Fruit fly (Drosophila melanogaster): ENCODE data around the gene CG3632.

CG3632 gene

DNA sequence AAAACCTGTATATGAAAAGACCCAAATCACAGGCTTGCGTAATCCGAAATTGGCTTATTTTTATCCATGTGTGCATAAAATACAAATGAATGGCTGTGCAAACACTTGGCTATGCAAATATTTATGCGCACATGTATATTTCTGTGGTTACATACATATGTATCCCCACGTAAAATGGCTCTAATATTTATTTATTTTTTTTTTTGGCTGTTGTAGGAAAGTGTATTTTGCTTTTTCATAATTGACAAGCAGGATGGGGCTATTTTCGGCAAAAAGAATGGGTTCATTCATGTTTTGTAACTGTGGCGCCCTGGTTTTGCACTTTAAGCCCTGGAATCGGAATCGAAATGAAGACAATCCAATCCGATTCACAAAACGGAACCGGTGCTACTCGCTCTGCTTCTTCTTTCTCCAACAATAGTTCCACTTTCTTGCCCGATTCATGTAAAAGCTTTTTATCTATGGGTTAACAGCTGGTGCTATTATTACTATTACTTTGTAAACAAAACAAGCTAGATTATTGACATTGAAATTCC lies 38.7 kb downstream of the CG3632 start:
- no peak for TF ChIP-seq CG8478 (optimal IDR thresholded peaks at IDR 0.05)
- no peak for TF ChIP-seq psq (optimal IDR thresholded peaks at IDR 0.05)
- no peak for TF ChIP-seq usp (GFP tag; optimal IDR thresholded peaks at IDR 0.05)

DNA sequence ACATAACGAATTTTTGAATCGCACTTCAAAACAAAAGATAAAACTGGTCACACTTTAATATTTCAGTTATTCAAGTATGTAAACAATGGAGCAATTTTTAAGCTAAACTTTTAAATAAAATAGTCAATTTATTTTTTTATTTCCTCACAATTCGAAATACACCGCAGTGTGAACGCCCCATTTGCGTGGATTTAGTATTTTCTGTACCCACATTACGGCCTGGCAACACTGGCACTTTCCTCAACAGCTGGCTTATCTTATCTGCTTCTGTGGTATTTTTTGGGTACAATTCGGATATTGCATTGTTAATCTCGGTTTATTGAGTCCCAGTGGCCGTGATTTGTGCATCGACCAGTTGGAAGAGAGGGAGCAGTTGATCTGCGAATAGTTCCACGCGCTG lies 53.6 kb downstream of the CG3632 start, which contains the start of gene sl:
Gene sl (plus strand): TSS at position 254 of the 400 bp plus-strand sequence.
- TF ChIP-seq EcR (GFP tag; optimal IDR thresholded peaks at IDR 0.05) (no peak), usp (GFP tag; optimal IDR thresholded peaks at IDR 0.05) (no peak), pan (optimal IDR thresholded peaks at IDR 0.05) (no peak), Dll (optimal IDR thresholded peaks at IDR 0.05) (no peak), CG8478 (optimal IDR thresholded peaks at IDR 0.05) (no peak), psq (optimal IDR thresholded peaks at IDR 0.05) (no peak)

Data from whole organism.